Worm (Caenorhabditis elegans) whole organism, L3 larva: ENCODE measurements around the gene K10D11.6.
A peak's percentile ranks its signal among the peaks of the same experiment; 100 is the strongest.

ENCODE experiments used
- R02D3.7 ChIP-seq: fragments of 150-350 bp; optimal IDR thresholded peaks from 2 replicates; lab custom pipeline; 2014; ENCODE audit warnings: missing biosample characterization, missing genetic modification characterization
- ZK546.5 ChIP-seq: sonication (generic microtip); optimal IDR thresholded peaks from 2 replicates; lab custom pipeline; 2017; ENCODE audit warnings: missing biosample characterization, missing genetic modification characterization
- aly-2 ChIP-seq: fragments of 150-350 bp; optimal IDR thresholded peaks from 2 replicates; lab custom pipeline; 2014; ENCODE audit warnings: missing biosample characterization, missing genetic modification characterization
- ceh-16 ChIP-seq: sonication (generic microtip); optimal IDR thresholded peaks from 2 replicates; lab custom pipeline; 2017; ENCODE audit warnings: missing biosample characterization, missing genetic modification characterization
- ceh-82 ChIP-seq: fragments of 150-350 bp; optimal IDR thresholded peaks from 2 replicates; lab custom pipeline; 2014; ENCODE audit warnings: missing biosample characterization, missing genetic modification characterization
- elt-1 ChIP-seq: fragments of 150-350 bp; optimal IDR thresholded peaks from 2 replicates; lab custom pipeline; 2014; ENCODE audit warnings: missing biosample characterization, missing genetic modification characterization
- elt-2 ChIP-seq: sonication (generic microtip); optimal IDR thresholded peaks from 2 replicates; lab custom pipeline; 2016; ENCODE audit warnings: missing genetic modification reagents, mild to moderate bottlenecking, missing genetic modification characterization, missing compliant biosample characterization
- elt-3 ChIP-seq, 3 experiments: fragments of 150-350 bp in 1 of 3; sonication (generic microtip) in 2 of 3; optimal IDR thresholded peaks; 2 replicates in 2 of 3; 4 replicates in 1 of 3; lab custom pipeline; 2014 to 2017; ENCODE audit warnings: missing biosample characterization in 3 of 3, missing genetic modification characterization in 3 of 3
- fkh-10 ChIP-seq: sonication (generic microtip); optimal IDR thresholded peaks from 2 replicates; lab custom pipeline; 2017; ENCODE audit warnings: missing biosample characterization, missing genetic modification reagents, missing genetic modification characterization
- fkh-2 ChIP-seq: fragments of 150-350 bp; optimal IDR thresholded peaks from 2 replicates; lab custom pipeline; 2014; ENCODE audit warnings: missing biosample characterization, missing genetic modification reagents, missing genetic modification characterization
- fos-1 ChIP-seq: fragments of 150-350 bp; optimal IDR thresholded peaks from 2 replicates; lab custom pipeline; 2014; ENCODE audit warnings: missing biosample characterization, missing genetic modification characterization
- hmg-11 ChIP-seq: sonication (generic microtip); optimal IDR thresholded peaks from 2 replicates; lab custom pipeline; 2016; ENCODE audit warnings: missing genetic modification characterization, missing compliant biosample characterization
- jun-1 ChIP-seq: fragments of 150-350 bp; optimal IDR thresholded peaks from 2 replicates; lab custom pipeline; 2014; ENCODE audit warnings: missing biosample characterization, missing genetic modification reagents, missing genetic modification characterization
- lin-15B ChIP-seq: fragments of 150-350 bp; optimal IDR thresholded peaks from 2 replicates; lab custom pipeline; 2014; ENCODE audit warnings: missing biosample characterization, missing genetic modification characterization
- lin-39 ChIP-seq: fragments of 150-350 bp; optimal IDR thresholded peaks from 2 replicates; lab custom pipeline; 2018; ENCODE audit warnings: missing biosample characterization, missing genetic modification reagents, missing genetic modification characterization
- lsy-12 ChIP-seq: sonication (generic microtip); optimal IDR thresholded peaks from 2 replicates; lab custom pipeline; 2016; ENCODE audit warnings: mild to moderate bottlenecking, missing genetic modification characterization, missing compliant biosample characterization
- mdl-1 ChIP-seq: fragments of 150-350 bp; optimal IDR thresholded peaks from 2 replicates; lab custom pipeline; 2014; ENCODE audit warnings: missing biosample characterization, missing genetic modification characterization
- mml-1 ChIP-seq: fragments of 150-350 bp; sonication (generic microtip); optimal IDR thresholded peaks from 3 replicates; lab custom pipeline; 2014; ENCODE audit warnings: missing biosample characterization, missing genetic modification characterization
- nfya-1 ChIP-seq: sonication (generic microtip); optimal IDR thresholded peaks from 2 replicates; lab custom pipeline; 2017; ENCODE audit warnings: missing genetic modification characterization, mild to moderate bottlenecking, missing compliant biosample characterization, antibody characterized with exemption, moderate library complexity; ENCODE audit not compliant: insufficient read depth
- nhr-23 ChIP-seq: fragments of 150-350 bp; optimal IDR thresholded peaks from 2 replicates; lab custom pipeline; 2014; ENCODE audit warnings: missing biosample characterization, missing genetic modification reagents, missing genetic modification characterization
- nhr-237 ChIP-seq: fragments of 150-350 bp; optimal IDR thresholded peaks from 2 replicates; lab custom pipeline; 2014; ENCODE audit warnings: missing biosample characterization, missing genetic modification characterization
- nhr-25 ChIP-seq: sonication (generic microtip); optimal IDR thresholded peaks from 2 replicates; lab custom pipeline; 2017; ENCODE audit warnings: missing biosample characterization, missing genetic modification characterization
- nhr-28 ChIP-seq: fragments of 150-350 bp; optimal IDR thresholded peaks from 2 replicates; lab custom pipeline; 2014; ENCODE audit warnings: missing biosample characterization, missing genetic modification characterization
- nhr-43 ChIP-seq: sonication (generic microtip); optimal IDR thresholded peaks from 2 replicates; lab custom pipeline; 2016; ENCODE audit warnings: mild to moderate bottlenecking, missing genetic modification characterization, missing compliant biosample characterization; ENCODE audit not compliant: poor library complexity, severe bottlenecking
- nhr-67 ChIP-seq: fragments of 150-350 bp; optimal IDR thresholded peaks from 2 replicates; lab custom pipeline; 2014; ENCODE audit warnings: missing biosample characterization, missing genetic modification characterization
- nhr-76 ChIP-seq: fragments of 150-350 bp; sonication (generic microtip); optimal IDR thresholded peaks from 5 replicates; lab custom pipeline; 2014; ENCODE audit warnings: missing biosample characterization, missing genetic modification characterization
- nhr-77 ChIP-seq: fragments of 150-350 bp; optimal IDR thresholded peaks from 2 replicates; lab custom pipeline; 2014; ENCODE audit warnings: missing biosample characterization, missing genetic modification characterization
- pha-4 ChIP-seq: fragments of 150-350 bp; optimal IDR thresholded peaks from 2 replicates; lab custom pipeline; 2014; ENCODE audit warnings: missing biosample characterization, missing genetic modification reagents, missing genetic modification characterization
- pqm-1 ChIP-seq: fragments of 150-350 bp; optimal IDR thresholded peaks from 2 replicates; lab custom pipeline; 2017; ENCODE audit warnings: missing biosample characterization, missing genetic modification characterization, inconsistent platforms
- sea-2 ChIP-seq: fragments of 150-350 bp; sonication (generic microtip); optimal IDR thresholded peaks from 4 replicates; lab custom pipeline; 2014; ENCODE audit warnings: missing biosample characterization, missing genetic modification reagents, missing genetic modification characterization
- skn-1 ChIP-seq: fragments of 150-350 bp; optimal IDR thresholded peaks from 2 replicates; lab custom pipeline; 2014; ENCODE audit warnings: missing biosample characterization, missing genetic modification characterization
- snpc-4 ChIP-seq: fragments of 150-350 bp; optimal IDR thresholded peaks from 2 replicates; lab custom pipeline; 2014; ENCODE audit warnings: missing biosample characterization, missing genetic modification characterization
- tbx-2 ChIP-seq: sonication (generic microtip); optimal IDR thresholded peaks from 2 replicates; lab custom pipeline; 2016; ENCODE audit warnings: mild to moderate bottlenecking, missing genetic modification characterization, missing compliant biosample characterization
- unc-62 ChIP-seq: fragments of 150-350 bp; sonication (generic microtip); optimal IDR thresholded peaks from 4 replicates; lab custom pipeline; 2014; ENCODE audit warnings: missing biosample characterization, missing genetic modification reagents, missing genetic modification characterization
- zag-1 ChIP-seq: fragments of 150-350 bp; optimal IDR thresholded peaks from 2 replicates; lab custom pipeline; 2014; ENCODE audit warnings: missing biosample characterization, missing genetic modification characterization
- ztf-4 ChIP-seq: fragments of 150-350 bp; optimal IDR thresholded peaks from 2 replicates; lab custom pipeline; 2014; ENCODE audit warnings: missing biosample characterization, missing genetic modification characterization

K10D11.6 gene

DNA sequence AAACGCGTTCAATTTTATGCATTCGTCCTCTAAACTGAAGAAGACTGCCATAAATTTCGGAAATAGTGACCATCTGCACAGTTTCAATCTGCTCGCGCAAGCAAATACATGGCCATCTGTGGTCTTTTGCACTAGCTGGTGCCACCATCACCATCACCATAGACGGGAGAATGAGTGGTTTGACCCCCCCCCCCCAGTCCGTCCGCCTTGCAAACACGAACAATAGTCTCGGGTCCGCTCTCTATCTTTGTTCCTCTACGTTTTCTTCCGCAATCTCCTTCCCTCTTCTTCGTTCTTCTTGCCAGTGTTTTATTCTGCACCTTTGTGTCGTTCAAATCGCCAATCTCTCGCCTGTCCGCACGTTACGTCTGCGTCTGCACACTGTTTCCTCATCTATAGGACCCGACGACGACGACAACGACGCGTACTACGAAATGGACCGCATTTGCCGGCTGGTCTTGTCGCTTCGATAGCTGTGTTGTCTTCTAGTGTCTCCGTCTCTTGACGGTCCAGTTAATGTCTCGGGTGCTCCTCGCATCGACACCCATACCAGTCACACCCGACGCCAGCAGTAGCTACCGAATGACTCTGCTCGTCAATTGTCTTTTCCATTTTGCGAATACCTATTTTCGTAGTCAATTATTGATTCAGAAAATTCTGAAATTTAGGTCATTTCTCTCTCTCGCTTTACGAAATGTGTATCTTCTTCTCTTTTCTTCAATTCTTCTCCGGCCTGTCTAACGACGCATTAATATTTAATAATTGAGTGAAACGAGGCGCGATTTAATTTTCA, 40.6 kb upstream of the K10D11.6 start:
- peak; percentile 10 for TF ChIP-seq lin-15B
- peak; percentile 32 for TF ChIP-seq nfya-1
- TF ChIP-seq elt-3 (tag; optimal IDR thresholded peaks at IDR 0.05; lab: Kevin White, UChicago): peak in 1 of 3 experiments; percentile 51
- TF ChIP-seq lsy-12 (tag; lab: Kevin White, UChicago): peak; percentile 5
- no peak for TF ChIP-seq snpc-4
- TF ChIP-seq hmg-11 (tag; lab: Kevin White, UChicago): peak; percentile 47
- no peak for TF ChIP-seq fkh-10 (GFP tag; lab: Kevin White, UChicago)
- TF ChIP-seq mml-1: no peak
- peak; percentile 4 for TF ChIP-seq nhr-23 (tag; lab: Kevin White, UChicago)
- no peak for TF ChIP-seq nhr-237 (tag; lab: Kevin White, UChicago)
- peak; percentile 30 for TF ChIP-seq nhr-25 (tag; lab: Kevin White, UChicago)
- peak; percentile 34 for TF ChIP-seq lin-39 (tag; lab: Kevin White, UChicago)

DNA sequence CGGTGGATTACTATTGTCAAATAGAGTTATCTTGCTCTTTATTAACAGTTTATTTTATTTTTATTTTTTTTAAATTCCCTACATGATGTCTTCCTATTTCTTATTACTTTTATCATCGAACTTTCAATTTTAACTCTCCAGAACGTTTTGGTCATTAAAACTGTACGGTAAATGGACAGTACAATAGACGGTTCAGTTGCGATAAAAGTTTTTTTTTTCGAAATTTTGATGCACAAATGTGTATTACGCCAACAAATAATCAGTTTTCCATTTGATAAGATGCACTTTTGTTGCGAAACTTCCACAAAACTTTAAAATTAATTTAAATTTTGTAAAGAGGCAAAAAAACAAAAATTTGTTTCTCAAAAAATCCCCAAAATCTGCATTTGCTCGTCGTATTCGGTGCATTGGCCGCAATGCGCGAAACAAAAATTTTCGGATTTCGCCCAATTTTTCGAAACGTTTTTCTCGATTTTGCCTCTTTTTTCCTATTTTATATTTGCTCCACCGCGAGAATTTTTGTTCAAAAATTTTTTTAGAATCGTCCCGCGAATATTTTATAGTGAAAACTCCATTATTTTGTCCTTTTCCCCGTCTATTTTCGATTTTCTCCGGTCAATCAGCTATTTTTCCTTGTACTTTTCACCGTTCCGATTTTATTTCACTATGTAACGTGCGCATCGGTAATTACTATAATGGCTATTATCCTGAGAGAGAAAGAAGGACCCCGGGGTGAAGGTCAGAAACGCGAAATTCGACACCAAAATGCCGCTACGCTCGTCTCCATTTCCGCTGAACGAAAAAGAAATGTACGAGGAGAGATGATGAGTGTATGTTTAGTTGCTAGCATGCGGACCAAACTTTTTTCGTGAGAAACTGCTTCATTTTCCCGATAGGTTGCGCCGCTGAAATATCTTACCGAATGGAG, 39.8 kb upstream of the K10D11.6 start:
- TF ChIP-seq fkh-2 (tag; lab: Kevin White, UChicago): no peak
- TF ChIP-seq elt-2 (tag; lab: Kevin White, UChicago): peak; percentile 53
- TF ChIP-seq nhr-23 (tag; lab: Kevin White, UChicago): no peak
- TF ChIP-seq pha-4 (tag; lab: Kevin White, UChicago): peak; percentile 22
- no peak for TF ChIP-seq ZK546.5 (tag; lab: Kevin White, UChicago)
- TF ChIP-seq hmg-11 (tag; lab: Kevin White, UChicago): no peak

DNA sequence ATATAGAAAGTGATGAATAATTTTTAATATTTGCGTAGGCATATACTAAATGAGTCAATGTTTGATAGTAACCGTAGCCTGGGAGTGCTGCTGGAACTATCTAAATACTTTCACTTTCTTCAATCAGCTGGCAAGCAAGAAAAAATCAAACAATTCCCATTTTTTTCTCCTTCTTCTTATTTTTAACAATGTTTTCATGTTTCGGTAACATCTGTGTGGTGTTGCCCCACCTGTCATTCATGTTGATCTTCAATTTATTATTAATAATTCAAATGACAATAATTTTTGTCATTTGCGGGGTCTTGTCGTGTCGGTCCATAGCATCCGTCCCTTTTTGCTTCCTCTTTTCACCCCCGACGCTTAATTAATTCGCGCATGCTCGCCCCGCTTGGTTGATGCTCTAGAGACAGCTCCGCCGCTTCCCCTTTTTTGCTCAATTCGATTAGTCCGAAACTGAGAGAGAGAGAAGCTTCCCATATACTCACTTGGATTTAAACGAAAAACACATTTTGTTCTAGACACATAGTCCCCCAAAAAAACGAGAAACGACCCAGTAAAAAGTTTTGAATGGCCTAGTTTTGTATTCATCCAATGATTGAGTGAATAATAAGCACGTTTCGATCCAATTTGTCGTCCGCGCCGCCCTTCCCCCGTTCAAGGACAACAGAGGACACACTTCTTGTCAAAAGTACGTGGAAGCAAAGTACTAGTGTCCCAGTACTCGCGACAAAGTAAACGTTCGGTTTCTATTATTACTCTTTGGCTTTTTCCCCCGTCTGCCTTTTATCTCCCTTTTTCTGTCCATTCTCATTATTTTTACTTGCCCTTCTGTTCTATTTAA, 38.8 kb upstream of the K10D11.6 start:
- TF ChIP-seq tbx-2: no peak
- TF ChIP-seq pqm-1 (tag; lab: Kevin White, UChicago): peak; percentile 4
- TF ChIP-seq nhr-25 (tag; lab: Kevin White, UChicago): peak; percentile 18

DNA sequence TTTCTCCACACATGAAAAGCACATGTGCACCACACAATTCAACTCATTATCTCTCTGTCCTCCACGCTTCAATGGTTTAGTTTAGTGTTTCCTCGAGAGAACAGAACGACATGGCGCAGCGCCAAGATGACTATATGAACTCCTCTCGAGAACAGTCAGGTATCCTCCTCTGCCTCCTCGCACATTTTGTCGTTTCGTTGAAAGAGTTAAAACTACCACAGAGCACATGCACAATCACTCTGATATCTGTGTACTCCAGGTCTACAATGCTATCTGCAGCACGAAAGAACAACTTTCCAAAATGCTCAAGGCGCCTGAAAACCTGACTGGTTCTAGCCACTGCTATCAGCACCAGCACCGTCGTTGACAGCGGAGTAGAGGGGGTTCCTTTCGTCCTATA, 37.5 kb upstream of the K10D11.6 start:
- no peak for TF ChIP-seq R02D3.7 (tag; lab: Kevin White, UChicago)
- peak; percentile 36 for TF ChIP-seq jun-1 (tag; lab: Kevin White, UChicago)
- peak; percentile 76 for TF ChIP-seq pqm-1 (tag; lab: Kevin White, UChicago)
- TF ChIP-seq elt-1 (tag; lab: Kevin White, UChicago): no peak
- TF ChIP-seq fkh-2 (tag; lab: Kevin White, UChicago): no peak
- no peak for TF ChIP-seq ceh-16
- TF ChIP-seq nhr-77 (tag; lab: Kevin White, UChicago): no peak
- no peak for TF ChIP-seq elt-3 (tag; optimal IDR thresholded peaks at IDR 0.05; lab: Kevin White, UChicago)
- no peak for TF ChIP-seq nhr-43 (tag; lab: Kevin White, UChicago)
- TF ChIP-seq lin-39 (tag; lab: Kevin White, UChicago): no peak
- TF ChIP-seq pha-4 (tag; lab: Kevin White, UChicago): no peak
- TF ChIP-seq elt-2 (tag; lab: Kevin White, UChicago): peak; percentile 92
- no peak for TF ChIP-seq nhr-28 (tag; lab: Kevin White, UChicago)
- no peak for TF ChIP-seq ZK546.5 (tag; lab: Kevin White, UChicago)
- TF ChIP-seq nhr-237 (tag; lab: Kevin White, UChicago): no peak
- TF ChIP-seq nfya-1: no peak
- no peak for TF ChIP-seq skn-1 (tag; lab: Kevin White, UChicago)
- TF ChIP-seq lin-15B: no peak

DNA sequence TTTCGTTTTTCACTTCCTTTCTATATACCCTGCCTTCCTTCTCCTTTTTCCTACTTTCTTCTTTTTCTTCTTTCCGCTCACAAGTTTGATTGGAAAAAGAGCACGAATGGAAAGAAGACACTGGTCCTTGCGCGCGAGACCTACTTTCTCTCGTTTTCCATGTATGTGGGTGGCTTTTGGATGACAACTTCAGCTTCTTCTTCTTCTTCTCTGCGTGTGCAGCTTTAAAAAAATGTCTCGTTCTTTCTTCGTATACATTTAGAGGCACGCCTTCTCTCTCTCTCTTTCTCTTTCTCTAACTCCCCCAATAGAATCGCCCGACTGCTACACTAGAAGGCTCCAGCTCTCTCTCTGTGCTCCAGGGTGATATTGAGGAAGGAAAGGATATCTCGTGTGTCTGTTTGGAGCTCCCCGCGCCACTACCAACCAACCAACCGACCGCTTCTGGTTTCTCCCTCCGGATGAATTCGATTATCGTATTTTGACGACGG, 36.6 kb upstream of the K10D11.6 start:
- TF ChIP-seq nfya-1 (peak; percentile 59), aly-2 (tag; lab: Kevin White, UChicago) (no peak), fos-1 (tag; lab: Kevin White, UChicago) (no peak), mdl-1 (tag; lab: Kevin White, UChicago) (no peak), lin-15B (no peak), zag-1 (tag; lab: Kevin White, UChicago) (no peak), hmg-11 (tag; lab: Kevin White, UChicago) (peak; percentile 55), sea-2 (GFP tag; lab: Kevin White, UChicago) (no peak), ceh-82 (tag; lab: Kevin White, UChicago) (no peak), unc-62 (GFP tag; lab: Kevin White, UChicago) (no peak), skn-1 (tag; lab: Kevin White, UChicago) (peak; percentile 9), nhr-25 (tag; lab: Kevin White, UChicago) (no peak), ZK546.5 (tag; lab: Kevin White, UChicago) (no peak), R02D3.7 (tag; lab: Kevin White, UChicago) (no peak), ceh-16 (no peak), nhr-77 (tag; lab: Kevin White, UChicago) (no peak), nhr-67 (tag; lab: Kevin White, UChicago) (no peak), fkh-10 (GFP tag; lab: Kevin White, UChicago) (no peak), elt-1 (tag; lab: Kevin White, UChicago) (peak; percentile 1), nhr-76 (tag; lab: Kevin White, UChicago) (no peak), lin-39 (tag; lab: Kevin White, UChicago) (no peak), ztf-4 (no peak)
